Fruit fly (Drosophila melanogaster) S2 (cell line): ENCODE data around the gene IntS10.

ENCODE experiments used
- CG8478 ChIP-seq: fragments of >200 bp; optimal IDR thresholded peaks from 2 replicates; lab custom pipeline; 2018
- CTCF ChIP-seq, 2 experiments: fragments of >200 bp; optimal IDR thresholded peaks; 2 replicates each; lab custom pipeline; 2018

DNA sequence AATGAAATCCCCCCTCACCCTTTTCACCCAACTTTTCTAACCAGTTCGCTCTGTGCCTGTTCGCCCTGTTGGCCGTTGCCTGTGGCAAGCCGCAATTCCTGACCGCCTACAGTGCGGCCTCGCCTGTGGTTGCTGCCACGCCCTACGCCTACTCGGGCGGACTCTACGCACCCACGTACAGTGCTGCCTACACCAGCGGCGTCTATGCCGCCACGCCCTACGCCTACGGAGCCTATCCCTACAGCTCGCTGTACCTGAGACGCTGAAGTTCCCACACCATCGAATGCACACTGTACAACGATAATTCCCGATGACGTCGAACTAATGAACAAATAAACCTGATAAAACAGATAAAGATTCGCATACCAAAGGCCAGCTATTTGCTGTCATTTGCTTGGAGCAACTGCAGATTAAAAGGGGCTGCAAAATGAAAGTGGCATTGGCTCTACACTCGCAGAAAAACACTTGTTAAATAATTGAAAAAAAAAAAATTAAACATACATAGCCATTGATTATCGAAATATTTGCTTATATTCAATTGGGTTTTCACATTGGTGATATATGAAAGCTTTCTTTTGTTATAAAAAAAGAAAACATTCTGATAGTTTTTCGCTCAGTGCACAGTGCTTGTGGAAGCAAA is 15.3 kb upstream of the IntS10 start:
- TF ChIP-seq CTCF (optimal IDR thresholded peaks at IDR 0.05; lab: Kevin White, UChicago): no peak
- no peak for TF ChIP-seq CG8478 (lab: Kevin White, UChicago)
